Fruit fly (Drosophila melanogaster) whole organism, pupa: ENCODE results near the gene mRpL47.

Source experiments
- CG15710 ChIP-seq: fragments of 200-800 bp; sonication (Bioruptor generic); optimal IDR thresholded peaks from 2 replicates; lab custom pipeline; 2018; ENCODE audit warnings: missing biosample characterization, mild to moderate bottlenecking, missing genetic modification characterization, moderate library complexity
- CG32121 ChIP-seq: fragments of 200-800 bp; sonication (Bioruptor generic); IDR thresholded peaks from 2 replicates; pipeline ENCODE4 v1.3.6; 2022; ENCODE audit warnings: missing biosample characterization, missing genetic modification characterization
- CG4496 ChIP-seq: fragments of 200-800 bp; sonication (Bioruptor generic); IDR thresholded peaks from 3 replicates; pipeline ENCODE4 v1.3.6; 2022; ENCODE audit warnings: missing biosample characterization, missing genetic modification characterization
- CG9948 ChIP-seq: fragments of 200-800 bp; sonication (Bioruptor generic); optimal IDR thresholded peaks from 2 replicates; lab custom pipeline; 2018; ENCODE audit warnings: missing biosample characterization, mild to moderate bottlenecking, missing genetic modification characterization, moderate library complexity
- Pif1B ChIP-seq: fragments of 200-800 bp; sonication (Bioruptor generic); optimal IDR thresholded peaks from 3 replicates; lab custom pipeline; 2016; ENCODE audit warnings: missing biosample characterization, missing genetic modification characterization

The mRpL47 gene

dm6 chr3R:9468109-9468508 is 47.6 kb downstream of the mRpL47 start:
- TF ChIP-seq CG4496 = no peak
- no peak for TF ChIP-seq CG9948 (tag; lab: Kevin White, UChicago)
- TF ChIP-seq Pif1B (GFP tag; lab: Kevin White, UChicago) = no peak
- no peak for TF ChIP-seq CG15710 (tag; lab: Kevin White, UChicago)
- TF ChIP-seq CG32121 (GFP tag; lab: Robert Waterston, UW) = no peak
- TF ChIP-seq, all 21 proteins: peak for 0
